Worm (Caenorhabditis elegans) whole organism, late embryonic: Measurements from ENCODE around the gene coq-8.

Experiments
- ceh-18 ChIP-seq: sonication (generic microtip); optimal IDR thresholded peaks from 2 replicates; lab custom pipeline; 2016; ENCODE audit warnings: missing genetic modification characterization, missing compliant biosample characterization
- ceh-2 ChIP-seq: sonication (generic microtip); optimal IDR thresholded peaks from 2 replicates; lab custom pipeline; 2016; ENCODE audit warnings: missing genotype, missing genetic modification characterization, missing compliant biosample characterization
- ceh-31 ChIP-seq: sonication (generic microtip); optimal IDR thresholded peaks from 2 replicates; lab custom pipeline; 2016; ENCODE audit warnings: missing genetic modification characterization, missing compliant biosample characterization
- eyg-1 ChIP-seq: sonication (generic microtip); optimal IDR thresholded peaks from 2 replicates; lab custom pipeline; 2016; ENCODE audit warnings: missing genotype, missing genetic modification characterization, missing compliant biosample characterization
- gmeb-2 ChIP-seq: sonication (generic microtip); optimal IDR thresholded peaks from 2 replicates; lab custom pipeline; 2016; ENCODE audit warnings: missing genetic modification characterization, inconsistent platforms, missing compliant biosample characterization
- madf-2 ChIP-seq: sonication (generic microtip); optimal IDR thresholded peaks from 2 replicates; lab custom pipeline; 2017; ENCODE audit warnings: missing genetic modification characterization, missing compliant biosample characterization
- pax-1 ChIP-seq: fragments of 150-350 bp; optimal IDR thresholded peaks from 2 replicates; lab custom pipeline; 2014; ENCODE audit warnings: missing biosample characterization, missing genetic modification characterization
- pros-1 ChIP-seq: fragments of 150-350 bp; optimal IDR thresholded peaks from 2 replicates; lab custom pipeline; 2014; ENCODE audit warnings: missing biosample characterization, missing genetic modification reagents, missing genetic modification characterization

DNA sequence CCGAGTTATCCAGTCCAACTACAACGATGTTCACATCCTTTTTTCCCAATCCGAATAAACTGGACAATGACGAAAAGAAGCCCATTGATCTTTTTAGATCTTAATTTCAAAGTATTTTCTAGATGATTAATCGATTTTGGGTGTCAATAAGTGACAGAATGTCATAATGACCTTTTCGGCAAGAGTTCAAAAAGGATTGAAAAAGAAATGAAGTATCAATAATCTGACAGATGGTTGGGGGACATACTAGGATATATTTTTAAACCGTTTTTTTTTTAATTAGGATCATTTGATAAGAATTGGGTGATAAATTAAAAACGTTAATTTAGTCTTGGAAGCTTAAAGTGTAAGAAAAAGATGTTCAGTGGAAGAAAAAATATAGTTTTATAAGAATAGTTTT lies 48.5 kb upstream of the coq-8 start, which contains the start of gene arl-6:
- no peak for TF ChIP-seq madf-2 (tag; lab: Kevin White, UChicago)
- TF ChIP-seq pax-1 (tag; lab: Kevin White, UChicago): no peak
- no peak for TF ChIP-seq gmeb-2 (tag; lab: Kevin White, UChicago)
- TF ChIP-seq ceh-18 (tag; lab: Kevin White, UChicago): no peak
- TF ChIP-seq eyg-1 (tag; lab: Kevin White, UChicago): no peak
- no peak for TF ChIP-seq ceh-31 (tag; lab: Kevin White, UChicago)
- TF ChIP-seq pros-1 (tag; lab: Kevin White, UChicago): no peak
- no peak for TF ChIP-seq ceh-2 (tag; lab: Kevin White, UChicago)
